Comparison of ENCODE assay signal across 1 fruit fly cellular context in the genomic region with DNA sequence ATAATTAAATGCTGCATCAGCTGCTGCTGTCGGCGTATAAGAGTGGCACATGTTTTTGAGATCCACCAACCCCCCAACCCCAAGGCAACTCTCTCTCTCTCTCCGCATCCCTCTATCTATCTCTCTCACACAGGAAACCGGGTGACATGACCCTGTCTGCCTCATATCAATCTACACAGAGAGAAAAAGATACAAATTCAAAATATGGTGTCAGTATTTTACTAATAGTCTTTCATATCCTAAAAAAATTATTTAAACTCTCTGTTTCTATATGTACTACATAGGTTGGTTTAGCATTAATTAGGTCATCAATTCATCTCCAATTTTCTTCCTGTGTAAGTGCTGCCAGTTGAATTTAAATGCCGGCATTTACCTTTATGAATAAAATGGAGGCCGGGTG.
TF ChIP-seq lines count a peak whose summit lies in the region.

No protein-coding gene starts in this region.

TF ChIP-seq in whole organism, embryonic, 481 proteins besides CTCF, POLR2A, EP300 and RAD21 (continued from another document):
- TF ChIP-seq CG10209 (GFP tag; optimal IDR thresholded peaks at IDR 0.05; lab: Kevin White, UChicago) (peak; percentile 89), CG42726 (GFP tag; IDR thresholded peaks at IDR 0.05; lab: Robert Waterston, UW; ENCODE audit: partially characterized antibody) (no peak), fd3F (GFP tag; optimal IDR thresholded peaks at IDR 0.05; lab: Kevin White, UChicago) (peak; percentile 52), CG12104 (GFP tag; optimal IDR thresholded peaks at IDR 0.05; lab: Kevin White, UChicago) (peak; percentile 88), CG10979 (tag; optimal IDR thresholded peaks at IDR 0.05; lab: Kevin White, UChicago) (peak; percentile 94), Sry-δ (GFP tag; optimal IDR thresholded peaks at IDR 0.05; lab: Kevin White, UChicago) (peak; percentile 59), gsb (GFP tag; IDR thresholded peaks at IDR 0.05; lab: Robert Waterston, UW) (peak; percentile 75; the same call in 1 of the 2 replicates), Dll (GFP tag; IDR thresholded peaks at IDR 0.05; lab: Robert Waterston, UW; ENCODE audit: partially characterized antibody) (no peak), NFAT (GFP tag; IDR thresholded peaks at IDR 0.05; lab: Robert Waterston, UW) (peak; percentile 51; the same call in 1 of the 2 replicates), en (GFP tag; optimal IDR thresholded peaks at IDR 0.05; lab: Kevin White, UChicago) (peak; percentile 86), Pdp1 (GFP tag; optimal IDR thresholded peaks at IDR 0.05; lab: Kevin White, UChicago) (peak; percentile 79 to 90), CG4707 (GFP tag; optimal IDR thresholded peaks at IDR 0.05; lab: Kevin White, UChicago) (peak; percentile 82), grau (tag; optimal IDR thresholded peaks at IDR 0.05; lab: Kevin White, UChicago) (peak; percentile 90), CG4404 (GFP tag; IDR thresholded peaks at IDR 0.05; lab: Robert Waterston, UW) (peak; percentile 67), CG18476 (GFP tag; optimal IDR thresholded peaks at IDR 0.05; lab: Kevin White, UChicago) (peak; percentile 72), Dref (GFP tag; IDR thresholded peaks at IDR 0.05; lab: Robert Waterston, UW) (no peak), CG6683 (GFP tag; optimal IDR thresholded peaks at IDR 0.05; lab: Kevin White, UChicago) (peak; percentile 62), Mes4 (GFP tag; optimal IDR thresholded peaks at IDR 0.05; lab: Kevin White, UChicago) (peak; percentile 92), CG4730 (GFP tag; IDR thresholded peaks at IDR 0.05; lab: Robert Waterston, UW) (peak; percentile 87), CG17328 (GFP tag; IDR thresholded peaks at IDR 0.05; lab: Robert Waterston, UW) (peak; percentile 95), peb (GFP tag; IDR thresholded peaks at IDR 0.05; lab: Robert Waterston, UW) (peak; percentile 81), CG3838 (GFP tag; optimal IDR thresholded peaks at IDR 0.05; lab: Kevin White, UChicago) (peak; percentile 41), sd (tag; optimal IDR thresholded peaks at IDR 0.05; lab: Kevin White, UChicago) (peak; percentile 56), CG7987 (GFP tag; optimal IDR thresholded peaks at IDR 0.05; lab: Kevin White, UChicago) (peak; percentile 44), grn (GFP tag; optimal IDR thresholded peaks at IDR 0.05; lab: Kevin White, UChicago) (peak; percentile 74), Myb (GFP tag; optimal IDR thresholded peaks at IDR 0.05; lab: Kevin White, UChicago) (peak; percentile 62), Hmx (GFP tag; optimal IDR thresholded peaks at IDR 0.05; lab: Kevin White, UChicago) (peak; percentile 71), bab2 (GFP tag; optimal IDR thresholded peaks at IDR 0.05; lab: Kevin White, UChicago) (peak; percentile 89), ro (GFP tag; IDR thresholded peaks at IDR 0.05; lab: Robert Waterston, UW) (peak; percentile 80), crp (GFP tag; optimal IDR thresholded peaks at IDR 0.05; lab: Kevin White, UChicago) (peak in 1 of 2 experiments; percentile 50), lola (GFP tag; optimal IDR thresholded peaks at IDR 0.05; lab: Kevin White, UChicago) (peak in 1 of 3 experiments; percentile 90), CG15073 (GFP tag; optimal IDR thresholded peaks at IDR 0.05; lab: Kevin White, UChicago) (peak; percentile 60), CG10147 (GFP tag; optimal IDR thresholded peaks at IDR 0.05; lab: Kevin White, UChicago) (peak; percentile 84), tll (GFP tag; optimal IDR thresholded peaks at IDR 0.05; lab: Kevin White, UChicago) (no peak), onecut (GFP tag; IDR thresholded peaks at IDR 0.05; lab: Robert Waterston, UW) (peak; percentile 83), pb (GFP tag; optimal IDR thresholded peaks at IDR 0.05; lab: Kevin White, UChicago) (peak; percentile 72), CG7556 (GFP tag; optimal IDR thresholded peaks at IDR 0.05; lab: Kevin White, UChicago) (peak; percentile 84), CG16779 (GFP tag; IDR thresholded peaks at IDR 0.05; lab: Robert Waterston, UW) (peak; percentile 70; the same call in 1 of the 2 replicates), cato (GFP tag; optimal IDR thresholded peaks at IDR 0.05; lab: Kevin White, UChicago; ENCODE audit: borderline replicate concordance) (peak; percentile 79), zen2 (GFP tag; IDR thresholded peaks at IDR 0.05; lab: Robert Waterston, UW; ENCODE audit: partially characterized antibody) (no peak), Bdp1 (GFP tag; optimal IDR thresholded peaks at IDR 0.05; lab: Kevin White, UChicago) (peak; percentile 71), pho (GFP tag; optimal IDR thresholded peaks at IDR 0.05; lab: Kevin White, UChicago) (peak; percentile 62), CG9876 (GFP tag; optimal IDR thresholded peaks at IDR 0.05; lab: Kevin White, UChicago) (peak; percentile 49), Drgx (GFP tag; IDR thresholded peaks at IDR 0.05; lab: Robert Waterston, UW) (peak; percentile 89), CG31388 (GFP tag; optimal IDR thresholded peaks at IDR 0.05; lab: Kevin White, UChicago) (peak; percentile 84), CG3726 (GFP tag; IDR thresholded peaks at IDR 0.05; lab: Robert Waterston, UW) (peak; percentile 79; the same call in 2 of the 3 replicates), CG8388 (GFP tag; optimal IDR thresholded peaks at IDR 0.05; lab: Kevin White, UChicago) (peak; percentile 92), Dp (GFP tag; optimal IDR thresholded peaks at IDR 0.05; lab: Kevin White, UChicago) (no peak), CG30020 (tag; optimal IDR thresholded peaks at IDR 0.05; lab: Kevin White, UChicago) (peak; percentile 58), exex (tag; optimal IDR thresholded peaks at IDR 0.05; lab: Kevin White, UChicago) (peak; percentile 14), zfh1 (GFP tag; IDR thresholded peaks at IDR 0.05; lab: Robert Waterston, UW) (peak; percentile 95)
